Worm (Caenorhabditis elegans) whole organism, L1 larva: ENCODE results near the gene M106.2.

Source experiments
- alr-1 ChIP-seq: fragments of 200-800 bp; sonication (Bioruptor generic); optimal IDR thresholded peaks from 2 replicates; lab custom pipeline; 2018; ENCODE audit warnings: borderline replicate concordance, mild to moderate bottlenecking, missing genetic modification characterization, missing compliant biosample characterization
- blmp-1 ChIP-seq: fragments of 150-350 bp; optimal IDR thresholded peaks from 2 replicates; lab custom pipeline; 2014; ENCODE audit warnings: missing biosample characterization, missing genetic modification characterization
- fkh-10 ChIP-seq: sonication (generic microtip); optimal IDR thresholded peaks from 2 replicates; lab custom pipeline; 2017; ENCODE audit warnings: missing biosample characterization, missing genetic modification reagents, missing genetic modification characterization
- mdl-1 ChIP-seq, 2 experiments: fragments of 150-350 bp; optimal IDR thresholded peaks; 2 replicates each; lab custom pipeline; 2014 to 2017; ENCODE audit warnings: missing biosample characterization in 2 of 2, missing genetic modification characterization in 2 of 2, inconsistent platforms in 1 of 2
- nhr-11 ChIP-seq: fragments of 150-350 bp; optimal IDR thresholded peaks from 2 replicates; lab custom pipeline; 2014; ENCODE audit warnings: missing biosample characterization, missing genetic modification characterization
- nhr-237 ChIP-seq: fragments of 150-350 bp; optimal IDR thresholded peaks from 2 replicates; lab custom pipeline; 2014; ENCODE audit warnings: missing biosample characterization, missing genetic modification characterization
- nhr-77 ChIP-seq: fragments of 150-350 bp; optimal IDR thresholded peaks from 2 replicates; lab custom pipeline; 2014; ENCODE audit warnings: missing biosample characterization, missing genetic modification characterization
- snpc-4 ChIP-seq: fragments of 150-350 bp; optimal IDR thresholded peaks from 2 replicates; lab custom pipeline; 2014; ENCODE audit warnings: missing biosample characterization, missing genetic modification characterization
- sox-4 ChIP-seq: sonication (generic microtip); optimal IDR thresholded peaks from 2 replicates; lab custom pipeline; 2016; ENCODE audit warnings: missing genetic modification characterization, missing compliant biosample characterization
- zag-1 ChIP-seq: fragments of 150-350 bp; optimal IDR thresholded peaks from 2 replicates; lab custom pipeline; 2014; ENCODE audit warnings: missing biosample characterization, missing genetic modification characterization

DNA sequence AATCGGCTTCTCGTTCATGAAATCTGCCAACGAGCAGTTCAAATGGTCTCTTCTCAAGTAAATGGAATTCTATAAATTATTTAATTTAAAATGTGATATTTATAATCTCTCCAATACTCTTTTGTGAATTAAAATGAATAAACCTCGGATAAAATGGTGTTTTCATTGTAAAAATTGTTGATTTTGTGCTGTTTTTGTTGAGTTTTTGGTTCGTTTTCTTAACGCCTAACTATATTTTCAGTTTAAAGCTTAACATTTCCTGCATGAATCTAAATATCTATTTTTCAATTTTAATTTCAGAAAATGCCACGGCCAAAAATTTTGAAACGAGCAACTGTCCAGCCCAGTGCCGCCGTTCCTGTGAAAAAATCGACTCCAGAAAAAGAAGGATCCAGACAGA is 23.8 kb upstream of the M106.2 start, which contains the start of gene orc-2:
- TF ChIP-seq sox-4 (tag; lab: Kevin White, UChicago) = no peak
- TF ChIP-seq snpc-4 (tag; lab: Kevin White, UChicago) = no peak
- TF ChIP-seq nhr-237 = no peak
- no peak for TF ChIP-seq alr-1 (tag; lab: Kevin White, UChicago)
- TF ChIP-seq mdl-1 (tag; optimal IDR thresholded peaks at IDR 0.05; lab: Kevin White, UChicago) = no peak
- no peak for TF ChIP-seq nhr-11 (tag; lab: Kevin White, UChicago)
- no peak for TF ChIP-seq fkh-10 (GFP tag; lab: Kevin White, UChicago)
- no peak for TF ChIP-seq zag-1 (tag; lab: Kevin White, UChicago)
- TF ChIP-seq nhr-77 (tag; lab: Kevin White, UChicago) = no peak
- no peak for TF ChIP-seq blmp-1 (tag; lab: Kevin White, UChicago)
